Worm (Caenorhabditis elegans) whole organism, early embryonic: ENCODE data around the gene spe-6.

Experiments used
- B0310.2 ChIP-seq: sonication (generic microtip); optimal IDR thresholded peaks from 2 replicates; lab custom pipeline; 2016; ENCODE audit warnings: mild to moderate bottlenecking, missing genetic modification characterization, missing compliant biosample characterization
- F13C5.2 ChIP-seq: sonication (generic microtip); optimal IDR thresholded peaks from 2 replicates; lab custom pipeline; 2017; ENCODE audit warnings: mild to moderate bottlenecking, missing genetic modification characterization, inconsistent platforms, missing compliant biosample characterization
- aly-1 ChIP-seq: sonication (generic microtip); optimal IDR thresholded peaks from 2 replicates; lab custom pipeline; 2016; ENCODE audit warnings: missing genetic modification characterization, missing compliant biosample characterization
- ama-1 ChIP-seq: fragments of 150-350 bp; optimal IDR thresholded peaks from 2 replicates; lab custom pipeline; 2014
- ceh-13 ChIP-seq: fragments of 200-800 bp; sonication (Bioruptor generic); optimal IDR thresholded peaks from 2 replicates; lab custom pipeline; 2018; ENCODE audit warnings: mild to moderate bottlenecking, missing genetic modification characterization, missing compliant biosample characterization
- ceh-36 ChIP-seq: sonication (generic microtip); optimal IDR thresholded peaks from 2 replicates; lab custom pipeline; 2016; ENCODE audit warnings: missing genetic modification characterization, inconsistent platforms, missing compliant biosample characterization
- ets-7 ChIP-seq: sonication (generic microtip); optimal IDR thresholded peaks from 2 replicates; lab custom pipeline; 2016; ENCODE audit warnings: missing genotype, missing genetic modification characterization, missing compliant biosample characterization
- flt-1 ChIP-seq: fragments of 200-800 bp; sonication (Bioruptor generic); IDR thresholded peaks from 2 replicates; pipeline ENCODE4 v1.3.6; 2022; ENCODE audit warnings: missing genetic modification characterization, missing compliant biosample characterization
- hmbx-1 ChIP-seq: sonication (generic microtip); optimal IDR thresholded peaks from 2 replicates; lab custom pipeline; 2016; ENCODE audit warnings: mild to moderate bottlenecking, missing genetic modification characterization, missing compliant biosample characterization
- hmg-4 ChIP-seq: fragments of 200-800 bp; sonication (Bioruptor generic); optimal IDR thresholded peaks from 2 replicates; lab custom pipeline; 2018; ENCODE audit warnings: mild to moderate bottlenecking, missing genetic modification characterization, missing compliant biosample characterization
- hnd-1 ChIP-seq: sonication (generic microtip); optimal IDR thresholded peaks from 2 replicates; lab custom pipeline; 2016; ENCODE audit warnings: missing genetic modification characterization, missing compliant biosample characterization
- pes-1 ChIP-seq: fragments of 200-800 bp; sonication (Bioruptor generic); IDR thresholded peaks from 2 replicates; pipeline ENCODE4 v1.3.6; 2022; ENCODE audit warnings: missing genetic modification reagents, missing genetic modification characterization, missing compliant biosample characterization
- scrt-1 ChIP-seq: fragments of 200-800 bp; sonication (Bioruptor generic); IDR thresholded peaks from 2 replicates; pipeline ENCODE4 v1.3.6; 2022; ENCODE audit warnings: missing genetic modification characterization, missing compliant biosample characterization
- sea-1 ChIP-seq: fragments of 200-800 bp; sonication (Bioruptor generic); conservative IDR thresholded peaks from 2 replicates; pipeline ENCODE4 v1.3.6; 2022; ENCODE audit warnings: missing genetic modification characterization, missing compliant biosample characterization
- tbx-11 ChIP-seq: fragments of 200-800 bp; sonication (Bioruptor generic); IDR thresholded peaks from 2 replicates; pipeline ENCODE4 v1.3.6; 2022; ENCODE audit warnings: missing genetic modification characterization, missing compliant biosample characterization
- tbx-37 ChIP-seq: fragments of 200-800 bp; sonication (Bioruptor generic); conservative IDR thresholded peaks from 2 replicates; pipeline ENCODE4 v1.3.6; 2022; ENCODE audit warnings: missing genetic modification reagents, missing genetic modification characterization, missing compliant biosample characterization
- tra-4 ChIP-seq: sonication (generic microtip); optimal IDR thresholded peaks from 2 replicates; lab custom pipeline; 2017; ENCODE audit warnings: missing genetic modification characterization, missing compliant biosample characterization

The spe-6 gene

ce11 chrIII:11505213-11505612 is at the start of gene spe-6, which contains the start of gene Y66D12A.21:
Gene spe-6 (plus strand): TSS chrIII:11505488.
Gene Y66D12A.21 (minus strand): TSS chrIII:11505302.
- TF ChIP-seq hmbx-1 (tag; lab: Kevin White, UChicago) = no peak
- no peak for TF ChIP-seq hmg-4 (GFP tag; lab: Kevin White, UChicago)
- TF ChIP-seq B0310.2 = no peak
- no peak for TF ChIP-seq ama-1 (lab: Kevin White, UChicago)
- no peak for TF ChIP-seq aly-1 (tag; lab: Kevin White, UChicago)
- TF ChIP-seq tbx-37 (GFP tag; lab: Robert Waterston, UW) = no peak
- TF ChIP-seq tra-4 (tag; lab: Kevin White, UChicago) = no peak
- no peak for TF ChIP-seq flt-1
- TF ChIP-seq ceh-36 (tag; lab: Kevin White, UChicago) = no peak
- TF ChIP-seq ceh-13 (GFP tag; lab: Kevin White, UChicago) = no peak
- no peak for TF ChIP-seq tbx-11

- no peak for TF ChIP-seq flt-1
- no peak for TF ChIP-seq ets-7 (tag; lab: Kevin White, UChicago)
- TF ChIP-seq tbx-11 = no peak
- TF ChIP-seq scrt-1 (GFP tag; lab: Robert Waterston, UW) = no peak
- no peak for TF ChIP-seq ceh-36 (tag; lab: Kevin White, UChicago)
- TF ChIP-seq hmg-4 (GFP tag; lab: Kevin White, UChicago) = no peak
- TF ChIP-seq B0310.2 = no peak
- no peak for TF ChIP-seq pes-1
- no peak for TF ChIP-seq ceh-13 (GFP tag; lab: Kevin White, UChicago)
- TF ChIP-seq F13C5.2 (tag; lab: Kevin White, UChicago) = no peak
- no peak for TF ChIP-seq tbx-37 (GFP tag; lab: Robert Waterston, UW)
- no peak for TF ChIP-seq tra-4 (tag; lab: Kevin White, UChicago)
- TF ChIP-seq aly-1 (tag; lab: Kevin White, UChicago) = no peak
- no peak for TF ChIP-seq hnd-1 (tag; lab: Kevin White, UChicago)
- TF ChIP-seq sea-1 (GFP tag; lab: Robert Waterston, UW) = no peak
These were observed 48.7 kb upstream of the spe-6 start, which contains the start of gene plr-1 for ce11 chrIII:11456577-11456976. Gene plr-1 (plus strand): TSS chrIII:11456877.

ce11 chrIII:11457911-11458310 is 47.4 kb upstream of the spe-6 start:
- TF ChIP-seq flt-1 = no peak

- TF ChIP-seq ceh-36 (tag; lab: Kevin White, UChicago) = no peak
These were observed 46.2 kb upstream of the spe-6 start for ce11 chrIII:11459041-11459440.

- TF ChIP-seq tbx-37 (GFP tag; lab: Robert Waterston, UW) = no peak
- no peak for TF ChIP-seq aly-1 (tag; lab: Kevin White, UChicago)
- peak; percentile 75 for TF ChIP-seq ceh-36 (tag; lab: Kevin White, UChicago)
These were observed 45.5 kb upstream of the spe-6 start for ce11 chrIII:11459802-11460201.

- TF ChIP-seq scrt-1 (GFP tag; lab: Robert Waterston, UW) (no peak), sea-1 (GFP tag; lab: Robert Waterston, UW) (no peak), hmg-4 (GFP tag; lab: Kevin White, UChicago) (no peak), flt-1 (no peak), hnd-1 (tag; lab: Kevin White, UChicago) (no peak), pes-1 (no peak), tbx-37 (GFP tag; lab: Robert Waterston, UW) (no peak), tra-4 (tag; lab: Kevin White, UChicago) (no peak)
These were observed 43.0 kb upstream of the spe-6 start for ce11 chrIII:11462332-11462731.

ce11 chrIII:11463726-11464125 is 41.6 kb upstream of the spe-6 start:
- TF ChIP-seq hnd-1 (tag; lab: Kevin White, UChicago) (no peak), ets-7 (tag; lab: Kevin White, UChicago) (no peak), ceh-36 (tag; lab: Kevin White, UChicago) (no peak), F13C5.2 (tag; lab: Kevin White, UChicago) (no peak), tbx-11 (0 out of 2 replicates have a peak, but pooled peaks have one; percentile 15), hmbx-1 (tag; lab: Kevin White, UChicago) (no peak), tra-4 (tag; lab: Kevin White, UChicago) (no peak), sea-1 (GFP tag; lab: Robert Waterston, UW) (0 out of 2 replicates have a peak, but pooled peaks have one; percentile 33), pes-1 (0 out of 2 replicates have a peak, but pooled peaks have one; percentile 31)

ce11 chrIII:11465394-11465948 is 39.8 kb upstream of the spe-6 start:
- 0 out of 2 replicates have a peak, but pooled peaks have one; percentile 41 for TF ChIP-seq pes-1
- no peak for TF ChIP-seq aly-1 (tag; lab: Kevin White, UChicago)
